Worm (Caenorhabditis elegans) whole organism, L4 larva: ENCODE measurements around the gene ins-4.

Experiments used
- F49E8.2 ChIP-seq: sonication (generic microtip); optimal IDR thresholded peaks from 2 replicates; lab custom pipeline; 2016; ENCODE audit warnings: missing compliant biosample characterization, mild to moderate bottlenecking, missing genetic modification characterization, borderline replicate concordance
- aly-2 ChIP-seq: sonication (generic microtip); optimal IDR thresholded peaks from 2 replicates; lab custom pipeline; 2018; ENCODE audit warnings: missing biosample characterization, missing genetic modification characterization
- dve-1 ChIP-seq: sonication (generic microtip); optimal IDR thresholded peaks from 2 replicates; lab custom pipeline; 2017; ENCODE audit warnings: antibody characterized with exemption, mild to moderate bottlenecking, missing genetic modification characterization, missing compliant biosample characterization; ENCODE audit not compliant: insufficient read depth
- nhr-102 ChIP-seq: sonication (generic microtip); optimal IDR thresholded peaks from 2 replicates; lab custom pipeline; 2016; ENCODE audit warnings: mild to moderate bottlenecking, missing genetic modification characterization, moderate library complexity, missing compliant biosample characterization
- nhr-76 ChIP-seq: fragments of 150-350 bp; optimal IDR thresholded peaks from 2 replicates; lab custom pipeline; 2014; ENCODE audit warnings: missing biosample characterization, missing genetic modification characterization

ce11 chrII:6046023-6046631, 50.0 kb downstream of the ins-4 start:
- TF ChIP-seq F49E8.2 (tag; lab: Kevin White, UChicago) (no peak), nhr-102 (tag; lab: Kevin White, UChicago) (no peak), aly-2 (tag; lab: Kevin White, UChicago) (no peak), nhr-76 (tag; lab: Kevin White, UChicago) (no peak), dve-1 (tag; lab: Kevin White, UChicago) (no peak)
